Fruit fly (Drosophila melanogaster) whole organism, embryonic: ENCODE results near the gene Tis11.

Source experiments
- Antp ChIP-seq: fragments of 200-800 bp; sonication (Bioruptor generic); optimal IDR thresholded peaks from 3 replicates; lab custom pipeline; 2016; ENCODE audit warnings: missing biosample characterization, missing genetic modification characterization
- B-H2 ChIP-seq: fragments of 200-800 bp; sonication (Bioruptor generic); optimal IDR thresholded peaks from 2 replicates; lab custom pipeline; 2018; ENCODE audit warnings: missing biosample characterization, mild to moderate bottlenecking, missing genetic modification characterization
- CG10431 ChIP-seq: fragments of 200-800 bp; sonication (Bioruptor generic); optimal IDR thresholded peaks from 3 replicates; lab custom pipeline; 2018; ENCODE audit warnings: missing biosample characterization, mild to moderate bottlenecking, missing genetic modification characterization
- CG11456 ChIP-seq: fragments of 200-800 bp; sonication (Bioruptor generic); IDR thresholded peaks from 3 replicates; pipeline ENCODE4 v1.3.6; 2022; ENCODE audit warnings: missing biosample characterization, missing genetic modification characterization
- CG12071 ChIP-seq: fragments of 200-800 bp; sonication (Bioruptor generic); optimal IDR thresholded peaks from 3 replicates; lab custom pipeline; 2018; ENCODE audit warnings: missing biosample characterization, mild to moderate bottlenecking, missing genetic modification characterization
- CG13123 ChIP-seq: fragments of 200-800 bp; sonication (Bioruptor generic); optimal IDR thresholded peaks from 2 replicates; lab custom pipeline; 2016; ENCODE audit warnings: missing biosample characterization, missing genetic modification characterization
- CG13624 ChIP-seq: fragments of 200-800 bp; sonication (Bioruptor generic); optimal IDR thresholded peaks from 2 replicates; lab custom pipeline; 2016; ENCODE audit warnings: missing biosample characterization, missing genetic modification characterization
- CG13894 ChIP-seq: fragments of 200-800 bp; sonication (Bioruptor generic); optimal IDR thresholded peaks from 3 replicates; lab custom pipeline; 2018; ENCODE audit warnings: missing biosample characterization, mild to moderate bottlenecking, missing genetic modification characterization, moderate library complexity
- CG14710 ChIP-seq: fragments of 200-800 bp; sonication (Bioruptor generic); optimal IDR thresholded peaks from 3 replicates; lab custom pipeline; 2019; ENCODE audit warnings: missing biosample characterization, mild to moderate bottlenecking, missing genetic modification characterization, moderate library complexity
- CG14965 ChIP-seq: fragments of 200-800 bp; sonication (Bioruptor generic); optimal IDR thresholded peaks from 2 replicates; lab custom pipeline; 2016; ENCODE audit warnings: missing biosample characterization, missing genetic modification characterization, borderline replicate concordance
- CG15514 ChIP-seq: fragments of 200-800 bp; sonication (Bioruptor generic); optimal IDR thresholded peaks from 3 replicates; lab custom pipeline; 2017; ENCODE audit warnings: missing biosample characterization, missing genetic modification characterization, mild to moderate bottlenecking, moderate library complexity, missing genetic modification reagents
- CG16863 ChIP-seq: fragments of 200-800 bp; sonication (Bioruptor generic); optimal IDR thresholded peaks from 3 replicates; lab custom pipeline; 2016; ENCODE audit warnings: missing biosample characterization, missing genetic modification characterization
- CG18599 ChIP-seq: fragments of 200-800 bp; sonication (Bioruptor generic); optimal IDR thresholded peaks from 3 replicates; lab custom pipeline; 2017; ENCODE audit warnings: missing biosample characterization, missing genetic modification characterization, mild to moderate bottlenecking, moderate library complexity, missing genetic modification reagents
- CG31365 ChIP-seq: fragments of 200-800 bp; sonication (Bioruptor generic); optimal IDR thresholded peaks from 2 replicates; lab custom pipeline; 2018; ENCODE audit warnings: missing biosample characterization, mild to moderate bottlenecking, missing genetic modification characterization
- CG33557 ChIP-seq: fragments of 200-800 bp; sonication (Bioruptor generic); optimal IDR thresholded peaks from 2 replicates; lab custom pipeline; 2019; ENCODE audit warnings: missing biosample characterization, mild to moderate bottlenecking, missing genetic modification characterization, moderate library complexity
- CG3838 ChIP-seq: fragments of 200-800 bp; sonication (Bioruptor generic); optimal IDR thresholded peaks from 3 replicates; lab custom pipeline; 2016; ENCODE audit warnings: missing biosample characterization, missing genetic modification characterization
- CG3847 ChIP-seq: fragments of 200-800 bp; sonication (Bioruptor generic); IDR thresholded peaks from 2 replicates; pipeline ENCODE4 v1.3.6; 2022; ENCODE audit warnings: missing biosample characterization, missing genetic modification characterization
- CG5953 ChIP-seq: fragments of 200-800 bp; sonication (Bioruptor generic); IDR thresholded peaks from 2 replicates; pipeline ENCODE4 v1.3.6; 2022; ENCODE audit warnings: missing biosample characterization, missing genetic modification characterization
- CG7963 ChIP-seq: fragments of 200-800 bp; sonication (Bioruptor generic); IDR thresholded peaks from 3 replicates; pipeline ENCODE4 v1.3.6; 2022; ENCODE audit warnings: missing biosample characterization, missing genetic modification characterization; ENCODE audit not compliant: partially characterized antibody
- CG8388 ChIP-seq: fragments of 200-800 bp; sonication (Bioruptor generic); optimal IDR thresholded peaks from 2 replicates; lab custom pipeline; 2019; ENCODE audit warnings: missing biosample characterization, mild to moderate bottlenecking, missing genetic modification characterization, moderate library complexity
- CG9215 ChIP-seq: fragments of 200-800 bp; sonication (Bioruptor generic); IDR thresholded peaks from 2 replicates; pipeline ENCODE4 v1.3.6; 2022; ENCODE audit warnings: missing biosample characterization, missing genetic modification characterization
- CG9797 ChIP-seq: fragments of 200-800 bp; sonication (Bioruptor generic); optimal IDR thresholded peaks from 3 replicates; lab custom pipeline; 2018; ENCODE audit warnings: missing biosample characterization, mild to moderate bottlenecking, missing genetic modification characterization
- CG9876 ChIP-seq: fragments of 200-800 bp; sonication (Bioruptor generic); optimal IDR thresholded peaks from 2 replicates; lab custom pipeline; 2016; ENCODE audit warnings: missing biosample characterization, missing genetic modification characterization
- Dbx ChIP-seq: fragments of 200-800 bp; sonication (Bioruptor generic); IDR thresholded peaks from 3 replicates; pipeline ENCODE4 v1.3.6; 2022; ENCODE audit warnings: missing biosample characterization, missing genetic modification characterization
- Dek ChIP-seq: fragments of 200-800 bp; sonication (Bioruptor generic); optimal IDR thresholded peaks from 3 replicates; lab custom pipeline; 2019; ENCODE audit warnings: missing biosample characterization, mild to moderate bottlenecking, missing genetic modification characterization, moderate library complexity
- ERR ChIP-seq: fragments of 200-800 bp; sonication (Bioruptor generic); optimal IDR thresholded peaks from 2 replicates; lab custom pipeline; 2016; ENCODE audit warnings: missing biosample characterization, missing genetic modification characterization
- GATAe ChIP-seq: fragments of 200-800 bp; sonication (Bioruptor generic); conservative IDR thresholded peaks from 2 replicates; pipeline ENCODE4 v1.3.6; 2022; ENCODE audit warnings: missing biosample characterization, missing genetic modification characterization
- Gsc ChIP-seq: fragments of 200-800 bp; sonication (Bioruptor generic); IDR thresholded peaks from 2 replicates; pipeline ENCODE4 v1.3.6; 2022; ENCODE audit warnings: missing biosample characterization, missing genetic modification characterization
- Jarid2 ChIP-seq: fragments of 200-800 bp; sonication (Bioruptor generic); optimal IDR thresholded peaks from 3 replicates; lab custom pipeline; 2017; ENCODE audit warnings: mild to moderate bottlenecking, missing biosample characterization, missing genetic modification reagents, missing genetic modification characterization
- MTF-1 ChIP-seq: fragments of 200-800 bp; sonication (Bioruptor generic); optimal IDR thresholded peaks from 2 replicates; lab custom pipeline; 2018; ENCODE audit warnings: missing biosample characterization, mild to moderate bottlenecking, missing genetic modification characterization, borderline replicate concordance
- Pdp1 ChIP-seq, 2 experiments: fragments of 200-800 bp; sonication (Bioruptor generic); optimal IDR thresholded peaks; 3 replicates each; lab custom pipeline; 2016; ENCODE audit warnings: missing biosample characterization in 2 of 2, missing genetic modification characterization in 2 of 2, mild to moderate bottlenecking in 1 of 2, moderate library complexity in 1 of 2
- ato ChIP-seq: fragments of 200-800 bp; sonication (Bioruptor generic); IDR thresholded peaks from 2 replicates; pipeline ENCODE4 v1.3.6; 2022; ENCODE audit warnings: missing biosample characterization, missing genetic modification characterization; ENCODE audit not compliant: partially characterized antibody
- bigmax ChIP-seq: fragments of 200-800 bp; sonication (Bioruptor generic); optimal IDR thresholded peaks from 2 replicates; lab custom pipeline; 2018; ENCODE audit warnings: missing biosample characterization, mild to moderate bottlenecking, missing genetic modification characterization
- fd96Cb ChIP-seq: fragments of 200-800 bp; sonication (Bioruptor generic); optimal IDR thresholded peaks from 2 replicates; lab custom pipeline; 2018; ENCODE audit warnings: missing biosample characterization, mild to moderate bottlenecking, missing genetic modification characterization, moderate library complexity
- fu2 ChIP-seq: fragments of 200-800 bp; sonication (Bioruptor generic); optimal IDR thresholded peaks from 2 replicates; lab custom pipeline; 2016; ENCODE audit warnings: missing biosample characterization, missing genetic modification characterization
- gfzf ChIP-seq: fragments of 200-800 bp; sonication (Bioruptor generic); optimal IDR thresholded peaks from 2 replicates; lab custom pipeline; 2016; ENCODE audit warnings: missing biosample characterization, mild to moderate bottlenecking, missing genetic modification characterization, moderate library complexity
- kah ChIP-seq: fragments of 200-800 bp; sonication (Bioruptor generic); optimal IDR thresholded peaks from 2 replicates; lab custom pipeline; 2018; ENCODE audit warnings: missing biosample characterization, mild to moderate bottlenecking, missing genetic modification characterization
- ken ChIP-seq: fragments of 200-800 bp; sonication (Bioruptor generic); IDR thresholded peaks from 3 replicates; pipeline ENCODE4 v1.3.6; 2022; ENCODE audit warnings: missing biosample characterization, missing genetic modification characterization
- kni ChIP-seq: fragments of 200-800 bp; sonication (Bioruptor generic); optimal IDR thresholded peaks from 3 replicates; lab custom pipeline; 2017; ENCODE audit warnings: mild to moderate bottlenecking, missing biosample characterization, missing genetic modification reagents, missing genetic modification characterization
- lilli ChIP-seq: fragments of 200-800 bp; sonication (Bioruptor generic); optimal IDR thresholded peaks from 3 replicates; lab custom pipeline; 2016; ENCODE audit warnings: missing biosample characterization, missing genetic modification characterization
- mam ChIP-seq: fragments of 200-800 bp; sonication (Bioruptor generic); optimal IDR thresholded peaks from 3 replicates; lab custom pipeline; 2016; ENCODE audit warnings: missing biosample characterization, missing genetic modification characterization
- mld ChIP-seq: fragments of 200-800 bp; sonication (Bioruptor generic); IDR thresholded peaks from 3 replicates; pipeline ENCODE4 v1.3.6; 2022; ENCODE audit warnings: missing biosample characterization, missing genetic modification characterization; ENCODE audit not compliant: partially characterized antibody
- otp ChIP-seq: fragments of 200-800 bp; sonication (Bioruptor generic); IDR thresholded peaks from 3 replicates; pipeline ENCODE4, ENCODE4 v1.3.6; 2022; ENCODE audit warnings: missing biosample characterization, missing genetic modification characterization
- pb ChIP-seq: fragments of 200-800 bp; sonication (Bioruptor generic); optimal IDR thresholded peaks from 3 replicates; lab custom pipeline; 2016; ENCODE audit warnings: missing biosample characterization, missing genetic modification characterization
- scrt ChIP-seq: fragments of 200-800 bp; sonication (Bioruptor generic); optimal IDR thresholded peaks from 2 replicates; lab custom pipeline; 2018; ENCODE audit warnings: missing biosample characterization, mild to moderate bottlenecking, missing genetic modification characterization, moderate library complexity
- shn ChIP-seq: fragments of 200-800 bp; sonication (Bioruptor generic); optimal IDR thresholded peaks from 3 replicates; lab custom pipeline; 2016; ENCODE audit warnings: missing biosample characterization, missing genetic modification characterization
- sob ChIP-seq: fragments of 200-800 bp; sonication (Bioruptor generic); IDR thresholded peaks from 2 replicates; pipeline ENCODE4 v1.3.6; 2022; ENCODE audit warnings: missing biosample characterization, missing genetic modification characterization
- unpg ChIP-seq: fragments of 200-800 bp; sonication (Bioruptor generic); optimal IDR thresholded peaks from 3 replicates; lab custom pipeline; 2018; ENCODE audit warnings: missing biosample characterization, mild to moderate bottlenecking, missing genetic modification characterization, moderate library complexity
- zfh1 ChIP-seq: fragments of 200-800 bp; sonication (Bioruptor generic); IDR thresholded peaks from 3 replicates; pipeline ENCODE4 v1.3.6; 2022; ENCODE audit warnings: missing biosample characterization, missing genetic modification characterization

Gene Tis11

dm6 chrX:12672317-12673172 is 13.3 kb downstream of the Tis11 start:
- TF ChIP-seq Dek (tag; lab: Kevin White, UChicago) (no peak), CG13624 (GFP tag; lab: Kevin White, UChicago) (no peak), zfh1 (GFP tag; lab: Robert Waterston, UW) (no peak), CG8388 (GFP tag; lab: Kevin White, UChicago) (no peak), MTF-1 (GFP tag; lab: Kevin White, UChicago) (no peak), fu2 (GFP tag; lab: Kevin White, UChicago) (no peak), CG9215 (GFP tag; lab: Robert Waterston, UW) (no peak), ken (no peak), sob (GFP tag; lab: Robert Waterston, UW) (no peak), CG13123 (GFP tag; lab: Kevin White, UChicago) (no peak), CG16863 (GFP tag; lab: Kevin White, UChicago) (no peak), mam (GFP tag; lab: Kevin White, UChicago) (no peak), CG5953 (GFP tag; lab: Robert Waterston, UW) (no peak), CG10431 (no peak), CG9876 (no peak), ato (GFP tag; lab: Robert Waterston, UW) (no peak), GATAe (GFP tag; lab: Robert Waterston, UW) (no peak), CG9797 (GFP tag; lab: Kevin White, UChicago) (no peak), CG18599 (GFP tag; lab: Kevin White, UChicago) (peak; percentile 37), Dbx (GFP tag; lab: Robert Waterston, UW) (0 out of 3 replicates have a peak, but pooled peaks have one; percentile 55), CG33557 (no peak), Jarid2 (GFP tag; lab: Kevin White, UChicago) (no peak), scrt (GFP tag; lab: Kevin White, UChicago) (no peak), Antp (GFP tag; lab: Kevin White, UChicago) (no peak), Gsc (GFP tag; lab: Robert Waterston, UW) (no peak), ERR (GFP tag; lab: Kevin White, UChicago) (no peak), CG14965 (GFP tag; lab: Kevin White, UChicago) (no peak), pb (no peak), CG11456 (GFP tag; lab: Robert Waterston, UW) (no peak), unpg (GFP tag; lab: Kevin White, UChicago) (peak; percentile 12), CG12071 (GFP tag; lab: Kevin White, UChicago) (no peak), mld (GFP tag; lab: Robert Waterston, UW) (no peak), CG13894 (tag; lab: Kevin White, UChicago) (peak; percentile 67), lilli (GFP tag; lab: Kevin White, UChicago) (peak; percentile 47), kni (GFP tag; lab: Kevin White, UChicago) (no peak), CG3838 (no peak), fd96Cb (no peak), bigmax (GFP tag; lab: Kevin White, UChicago) (no peak), kah (no peak), gfzf (GFP tag; lab: Kevin White, UChicago) (no peak), CG3847 (GFP tag; lab: Robert Waterston, UW) (0 out of 2 replicates have a peak, but pooled peaks have one; percentile 20), CG31365 (tag; lab: Kevin White, UChicago) (no peak), shn (no peak), otp (no peak), CG7963 (GFP tag; lab: Robert Waterston, UW) (no peak), CG14710 (tag; lab: Kevin White, UChicago) (no peak), Pdp1 (GFP tag; optimal IDR thresholded peaks at IDR 0.05; lab: Kevin White, UChicago) (peak in 1 of 2 experiments; percentile 76), CG15514 (GFP tag; lab: Kevin White, UChicago) (no peak), B-H2 (no peak)
